Worm (Caenorhabditis elegans) whole organism, midembryonic: Measurements from ENCODE around the gene Y57G7A.6.

Experiments used
- flt-1 ChIP-seq: fragments of 200-800 bp; sonication (Bioruptor generic); IDR thresholded peaks from 2 replicates; pipeline ENCODE4 v1.3.6; 2022; ENCODE audit warnings: missing genetic modification characterization, missing compliant biosample characterization
- ztf-29 ChIP-seq: fragments of 200-800 bp; sonication (Bioruptor generic); IDR thresholded peaks from 2 replicates; pipeline ENCODE4 v1.3.6; 2022; ENCODE audit warnings: missing genetic modification reagents, missing genetic modification characterization, missing compliant biosample characterization

ce11 chrII:1298169-1298568 lies 12.8 kb upstream of the Y57G7A.6 start, which contains the start of gene Y57G7A.1:
- TF ChIP-seq ztf-29 (no peak), flt-1 (GFP tag; lab: Robert Waterston, UW) (no peak)
